Comparison of ENCODE assay signal across 2 worm cellular contexts in the genomic region with DNA sequence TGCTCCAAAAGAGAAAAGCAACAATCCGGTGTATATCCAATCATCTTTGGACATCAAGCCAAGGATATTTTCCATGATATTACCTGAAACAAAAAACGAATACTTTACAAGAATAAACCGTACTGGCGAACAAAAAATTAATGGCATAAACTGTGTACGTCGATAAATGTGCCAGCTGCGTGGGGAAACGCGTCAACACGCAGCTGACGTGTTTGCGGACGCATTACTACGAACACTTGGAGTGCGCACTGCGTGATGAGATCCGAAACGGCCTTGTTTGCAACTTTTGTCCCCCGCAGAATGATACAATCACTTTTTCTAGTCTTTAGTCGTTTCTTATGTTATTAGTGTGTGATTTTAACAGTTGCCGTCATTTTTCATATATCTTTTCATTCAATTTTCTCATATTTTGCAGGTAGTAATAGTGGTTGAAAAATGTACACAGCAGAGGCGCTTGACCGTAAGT.
TF ChIP-seq lines count a peak whose summit lies in the region.

A gene (minus strand): TSS at position 83 of the 466 bp plus-strand sequence.
A gene (plus strand): TSS at position 416 of the 466 bp plus-strand sequence.

TF ChIP-seq in whole organism, L1 larva, 84 proteins besides CTCF, POLR2A, EP300 and RAD21 (continued from another document and continues in another):
- TF ChIP-seq hpl-2 (GFP tag; optimal IDR thresholded peaks at IDR 0.05; lab: Kevin White, UChicago) (peak; percentile 65), mab-9 (GFP tag; IDR thresholded peaks at IDR 0.05; lab: Robert Waterston, UW) (no peak), nhr-90 (tag; optimal IDR thresholded peaks at IDR 0.05; lab: Kevin White, UChicago; ENCODE audit: poor library complexity) (peak; percentile 51), nhr-20 (tag; optimal IDR thresholded peaks at IDR 0.05; lab: Kevin White, UChicago) (peak; percentile 86), F16B12.6 (tag; optimal IDR thresholded peaks at IDR 0.05; lab: Kevin White, UChicago) (peak; percentile 25), mef-2 (tag; optimal IDR thresholded peaks at IDR 0.05; lab: Kevin White, UChicago) (no peak), aha-1 (tag; optimal IDR thresholded peaks at IDR 0.05; lab: Kevin White, UChicago) (no peak), ceh-8 (GFP tag; optimal IDR thresholded peaks at IDR 0.05; lab: Kevin White, UChicago) (no peak), ceh-82 (tag; optimal IDR thresholded peaks at IDR 0.05; lab: Kevin White, UChicago) (peak in 1 of 3 experiments; percentile 61), unc-62 (GFP tag; optimal IDR thresholded peaks at IDR 0.05; lab: Kevin White, UChicago) (no peak), egl-27 (tag; optimal IDR thresholded peaks at IDR 0.05; lab: Kevin White, UChicago) (no peak), blmp-1 (tag; optimal IDR thresholded peaks at IDR 0.05; lab: Kevin White, UChicago) (peak; percentile 73), nhr-19 (GFP tag; conservative IDR thresholded peaks at IDR 0.05; lab: Robert Waterston, UW) (peak; percentile 55), nhr-28 (tag; optimal IDR thresholded peaks at IDR 0.05; lab: Kevin White, UChicago) (no peak), zag-1 (tag; optimal IDR thresholded peaks at IDR 0.05; lab: Kevin White, UChicago) (no peak), C04F5.9 (tag; optimal IDR thresholded peaks at IDR 0.05; lab: Kevin White, UChicago) (no peak), Y116A8C.19 (tag; optimal IDR thresholded peaks at IDR 0.05; lab: Kevin White, UChicago; ENCODE audit: borderline replicate concordance) (no peak), fkh-8 (tag; optimal IDR thresholded peaks at IDR 0.05; lab: Kevin White, UChicago) (peak; percentile 17), swsn-7 (tag; optimal IDR thresholded peaks at IDR 0.05; lab: Kevin White, UChicago) (peak; percentile 61), ceh-88 (GFP tag; IDR thresholded peaks at IDR 0.05; lab: Robert Waterston, UW) (peak; percentile 11; the same call in 1 of the 2 replicates), pag-3 (tag; optimal IDR thresholded peaks at IDR 0.05; lab: Kevin White, UChicago; ENCODE audit: borderline replicate concordance, insufficient read depth) (no peak), hlh-4 (tag; optimal IDR thresholded peaks at IDR 0.05; lab: Kevin White, UChicago) (no peak), lin-14 (GFP tag; optimal IDR thresholded peaks at IDR 0.05; lab: Kevin White, UChicago) (peak; percentile 92), lsy-2 (tag; optimal IDR thresholded peaks at IDR 0.05; lab: Kevin White, UChicago) (peak; percentile 66 to 73), tlp-1 (tag; optimal IDR thresholded peaks at IDR 0.05; lab: Kevin White, UChicago) (no peak), nhr-237 (tag; optimal IDR thresholded peaks at IDR 0.05; lab: Kevin White, UChicago) (no peak), fkh-10 (GFP tag; optimal IDR thresholded peaks at IDR 0.05; lab: Kevin White, UChicago) (no peak), tbx-2 (tag; optimal IDR thresholded peaks at IDR 0.05; lab: Kevin White, UChicago) (peak; percentile 65), ceh-63 (GFP tag; optimal IDR thresholded peaks at IDR 0.05; lab: Kevin White, UChicago) (no peak), nhr-47 (tag; optimal IDR thresholded peaks at IDR 0.05; lab: Kevin White, UChicago) (peak; percentile 63), dpl-1 (GFP tag; optimal IDR thresholded peaks at IDR 0.05; lab: Kevin White, UChicago) (peak; percentile 35 to 54 (median 54)), sup-37 (GFP tag; optimal IDR thresholded peaks at IDR 0.05; lab: Kevin White, UChicago) (no peak), jun-1 (tag; optimal IDR thresholded peaks at IDR 0.05; lab: Kevin White, UChicago) (no peak), zip-4 (GFP tag; optimal IDR thresholded peaks at IDR 0.05; lab: Kevin White, UChicago) (no peak), efl-3 (GFP tag; optimal IDR thresholded peaks at IDR 0.05; lab: Kevin White, UChicago) (no peak), C34B4.2 (tag; optimal IDR thresholded peaks at IDR 0.05; lab: Kevin White, UChicago) (no peak), nhr-84 (tag; optimal IDR thresholded peaks at IDR 0.05; lab: Kevin White, UChicago) (no peak), grh-1 (GFP tag; IDR thresholded peaks at IDR 0.05; lab: Robert Waterston, UW) (peak; percentile 42; the same call in 1 of the 2 replicates), hlh-17 (GFP tag; optimal IDR thresholded peaks at IDR 0.05; lab: Kevin White, UChicago; ENCODE audit: borderline replicate concordance) (no peak), pax-3 (tag; optimal IDR thresholded peaks at IDR 0.05; lab: Kevin White, UChicago) (peak; percentile 3), snu-23 (GFP tag; optimal IDR thresholded peaks at IDR 0.05; lab: Kevin White, UChicago) (peak; percentile 79), sptf-1 (tag; optimal IDR thresholded peaks at IDR 0.05; lab: Kevin White, UChicago) (no peak), aly-2 (tag; optimal IDR thresholded peaks at IDR 0.05; lab: Kevin White, UChicago) (no peak), isw-1 (GFP tag; IDR thresholded peaks at IDR 0.05; lab: Robert Waterston, UW) (no peak), efl-1 (optimal IDR thresholded peaks at IDR 0.05; lab: Kevin White, UChicago) (peak; percentile 42 to 49), efl-1 (GFP tag; optimal IDR thresholded peaks at IDR 0.05 in 1 of 2; lab: Kevin White, UChicago) (peak; percentile 12 to 92), nhr-76 (tag; optimal IDR thresholded peaks at IDR 0.05; lab: Kevin White, UChicago) (no peak), lin-39 (tag; optimal IDR thresholded peaks at IDR 0.05; lab: Kevin White, UChicago) (no peak), sox-4 (tag; optimal IDR thresholded peaks at IDR 0.05; lab: Kevin White, UChicago) (no peak), xbp-1 (tag; optimal IDR thresholded peaks at IDR 0.05; lab: Kevin White, UChicago) (peak; percentile 45), egl-13 (tag; optimal IDR thresholded peaks at IDR 0.05; lab: Kevin White, UChicago) (no peak), mdl-1 (tag; optimal IDR thresholded peaks at IDR 0.05; lab: Kevin White, UChicago) (peak in 1 of 2 experiments; percentile 50), pqm-1 (tag; optimal IDR thresholded peaks at IDR 0.05; lab: Kevin White, UChicago) (no peak), unc-130 (tag; optimal IDR thresholded peaks at IDR 0.05; lab: Kevin White, UChicago) (peak; percentile 66), fos-1 (tag; optimal IDR thresholded peaks at IDR 0.05; lab: Kevin White, UChicago) (no peak), unc-86 (tag; optimal IDR thresholded peaks at IDR 0.05; lab: Kevin White, UChicago) (no peak), nhr-71 (tag; optimal IDR thresholded peaks at IDR 0.05; lab: Kevin White, UChicago) (peak; percentile 74), fkh-4 (tag; optimal IDR thresholded peaks at IDR 0.05; lab: Kevin White, UChicago; ENCODE audit: borderline replicate concordance) (no peak), snpc-4 (tag; optimal IDR thresholded peaks at IDR 0.05; lab: Kevin White, UChicago) (no peak), ama-1 (optimal IDR thresholded peaks at IDR 0.05; lab: Kevin White, UChicago) (no peak), nhr-11 (tag; optimal IDR thresholded peaks at IDR 0.05; lab: Kevin White, UChicago) (no peak), C16A3.4 (tag; optimal IDR thresholded peaks at IDR 0.05; lab: Kevin White, UChicago) (peak; percentile 71), ztf-4 (tag; optimal IDR thresholded peaks at IDR 0.05; lab: Kevin White, UChicago) (no peak)

TF ChIP-seq in whole organism, L3 larva, 47 proteins besides CTCF, POLR2A, EP300 and RAD21 (continued from another document):
- TF ChIP-seq nhr-43 (tag; optimal IDR thresholded peaks at IDR 0.05; lab: Kevin White, UChicago; ENCODE audit: poor library complexity, severe bottlenecking): peak; percentile 63
- TF ChIP-seq ama-1 (optimal IDR thresholded peaks at IDR 0.05; lab: Kevin White, UChicago): no peak
- TF ChIP-seq ZK546.5 (tag; optimal IDR thresholded peaks at IDR 0.05; lab: Kevin White, UChicago): no peak
- peak; percentile 52 for TF ChIP-seq pha-4 (tag; optimal IDR thresholded peaks at IDR 0.05; lab: Kevin White, UChicago)
- TF ChIP-seq lsy-12 (tag; optimal IDR thresholded peaks at IDR 0.05; lab: Kevin White, UChicago): peak; percentile 0
- peak; percentile 68 for TF ChIP-seq snpc-4 (tag; optimal IDR thresholded peaks at IDR 0.05; lab: Kevin White, UChicago)
- TF ChIP-seq unc-62 (GFP tag; optimal IDR thresholded peaks at IDR 0.05; lab: Kevin White, UChicago): no peak
- no peak for TF ChIP-seq ceh-82 (tag; optimal IDR thresholded peaks at IDR 0.05; lab: Kevin White, UChicago)
- no peak for TF ChIP-seq eor-1 (tag; optimal IDR thresholded peaks at IDR 0.05; lab: Kevin White, UChicago)
- TF ChIP-seq lin-39 (tag; optimal IDR thresholded peaks at IDR 0.05; lab: Kevin White, UChicago): peak; percentile 82
- TF ChIP-seq aly-2 (tag; optimal IDR thresholded peaks at IDR 0.05; lab: Kevin White, UChicago): no peak
- TF ChIP-seq nhr-25 (tag; optimal IDR thresholded peaks at IDR 0.05; lab: Kevin White, UChicago): peak; percentile 92
- TF ChIP-seq ceh-16 (tag; optimal IDR thresholded peaks at IDR 0.05; lab: Kevin White, UChicago): no peak
- no peak for TF ChIP-seq nhr-77 (tag; optimal IDR thresholded peaks at IDR 0.05; lab: Kevin White, UChicago)
- no peak for TF ChIP-seq nhr-67 (tag; optimal IDR thresholded peaks at IDR 0.05; lab: Kevin White, UChicago)
- no peak for TF ChIP-seq elt-2 (tag; optimal IDR thresholded peaks at IDR 0.05; lab: Kevin White, UChicago)
- TF ChIP-seq hmg-11 (tag; optimal IDR thresholded peaks at IDR 0.05; lab: Kevin White, UChicago): no peak
- TF ChIP-seq unc-39 (tag; optimal IDR thresholded peaks at IDR 0.05; lab: Kevin White, UChicago): no peak
- TF ChIP-seq nhr-76 (tag; optimal IDR thresholded peaks at IDR 0.05; lab: Kevin White, UChicago): no peak
- no peak for TF ChIP-seq daf-12 (tag; optimal IDR thresholded peaks at IDR 0.05; lab: Kevin White, UChicago)
- TF ChIP-seq nhr-12 (tag; optimal IDR thresholded peaks at IDR 0.05; lab: Kevin White, UChicago): no peak
- TF ChIP-seq elt-1 (tag; optimal IDR thresholded peaks at IDR 0.05; lab: Kevin White, UChicago): no peak
- TF ChIP-seq fos-1 (tag; optimal IDR thresholded peaks at IDR 0.05; lab: Kevin White, UChicago): no peak
- TF ChIP-seq mdl-1 (tag; optimal IDR thresholded peaks at IDR 0.05; lab: Kevin White, UChicago): no peak
- no peak for TF ChIP-seq zag-1 (tag; optimal IDR thresholded peaks at IDR 0.05; lab: Kevin White, UChicago)
- peak; percentile 18 for TF ChIP-seq nhr-23 (tag; optimal IDR thresholded peaks at IDR 0.05; lab: Kevin White, UChicago)
- TF ChIP-seq fkh-2 (tag; optimal IDR thresholded peaks at IDR 0.05; lab: Kevin White, UChicago): no peak
- no peak for TF ChIP-seq nhr-11 (tag; optimal IDR thresholded peaks at IDR 0.05; lab: Kevin White, UChicago)
- no peak for TF ChIP-seq sea-2 (GFP tag; optimal IDR thresholded peaks at IDR 0.05; lab: Kevin White, UChicago)
